Worm (Caenorhabditis elegans) whole organism, L2 larva: ENCODE results near the gene cyp-33C2.

Experiments used
- ama-1 ChIP-seq: fragments of 150-350 bp; optimal IDR thresholded peaks from 2 replicates; lab custom pipeline; 2018; ENCODE audit warnings: inconsistent platforms
- ceh-16 ChIP-seq: fragments of 150-350 bp; optimal IDR thresholded peaks from 2 replicates; lab custom pipeline; 2014; ENCODE audit warnings: missing biosample characterization, missing genetic modification characterization
- elt-3 ChIP-seq: sonication (generic microtip); optimal IDR thresholded peaks from 2 replicates; lab custom pipeline; 2017; ENCODE audit warnings: missing biosample characterization, missing genetic modification characterization
- lsy-2 ChIP-seq, 2 experiments: fragments of 150-350 bp in 1 of 2; sonication (generic microtip) in 1 of 2; optimal IDR thresholded peaks; 2 replicates each; lab custom pipeline; 2014 to 2017; ENCODE audit warnings: missing biosample characterization in 2 of 2, missing genetic modification characterization in 2 of 2
- nhr-12 ChIP-seq: fragments of 150-350 bp; optimal IDR thresholded peaks from 2 replicates; lab custom pipeline; 2014; ENCODE audit warnings: missing biosample characterization, missing genetic modification characterization

DNA sequence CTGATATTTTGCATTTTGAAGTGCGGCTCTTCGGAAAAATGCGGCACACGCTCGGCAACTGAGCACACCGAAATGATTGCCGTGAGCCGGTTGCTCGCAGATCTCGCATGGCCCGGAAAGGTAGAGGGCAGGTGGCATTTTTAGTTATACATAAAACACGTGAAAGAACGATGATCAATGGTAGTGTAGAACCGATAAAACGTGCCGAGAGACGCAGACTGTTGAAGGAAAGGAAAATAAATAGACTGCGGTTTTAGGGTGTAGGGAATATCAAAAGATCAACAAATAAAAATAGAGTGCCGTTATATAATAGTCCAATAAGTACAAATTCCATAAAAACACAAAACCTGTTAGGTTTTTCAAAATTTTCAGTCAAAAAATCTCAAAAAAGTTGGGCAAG lies 28.6 kb downstream of the cyp-33C2 start, which contains the start of gene nhr-133:
- no peak for TF ChIP-seq ceh-16 (tag; lab: Kevin White, UChicago)
- no peak for TF ChIP-seq elt-3 (tag; lab: Kevin White, UChicago)
- no peak for TF ChIP-seq ama-1 (lab: Kevin White, UChicago)
- no peak for TF ChIP-seq lsy-2 (tag; optimal IDR thresholded peaks at IDR 0.05; lab: Kevin White, UChicago)
- TF ChIP-seq nhr-12 (tag; lab: Kevin White, UChicago): no peak
